Fruit fly (Drosophila melanogaster) whole organism, prepupa: Measurements from ENCODE around the gene Mlc2.
A peak's percentile ranks its signal among the peaks of the same experiment; 100 is the strongest.

ENCODE experiments used
- CG11294 ChIP-seq: fragments of 200-800 bp; sonication (Bioruptor generic); IDR thresholded peaks from 2 replicates; pipeline ENCODE4 v1.3.6; 2022; ENCODE audit warnings: missing biosample characterization, missing genetic modification characterization
- CG11762 ChIP-seq: fragments of 200-800 bp; sonication (Bioruptor generic); optimal IDR thresholded peaks from 3 replicates; lab custom pipeline; 2016; ENCODE audit warnings: missing biosample characterization, missing genetic modification characterization; ENCODE audit not compliant: insufficient read depth
- CG15336 ChIP-seq: fragments of 200-800 bp; sonication (Bioruptor generic); IDR thresholded peaks from 2 replicates; pipeline ENCODE4 v1.3.6; 2022; ENCODE audit warnings: missing biosample characterization, missing genetic modification characterization
- CG1621 ChIP-seq: fragments of 200-800 bp; sonication (Bioruptor generic); optimal IDR thresholded peaks from 3 replicates; lab custom pipeline; 2018; ENCODE audit warnings: missing biosample characterization, mild to moderate bottlenecking, missing genetic modification characterization
- CG31627 ChIP-seq: fragments of 200-800 bp; sonication (Bioruptor generic); optimal IDR thresholded peaks from 3 replicates; lab custom pipeline; 2016; ENCODE audit warnings: missing biosample characterization, missing genetic modification characterization
- CG32006 ChIP-seq: fragments of 200-800 bp; sonication (Bioruptor generic); optimal IDR thresholded peaks from 3 replicates; lab custom pipeline; 2017; ENCODE audit warnings: missing biosample characterization, mild to moderate bottlenecking, missing genetic modification characterization
- CG34406 ChIP-seq: fragments of 200-800 bp; sonication (Bioruptor generic); optimal IDR thresholded peaks from 3 replicates; lab custom pipeline; 2016; ENCODE audit warnings: missing biosample characterization, missing genetic modification characterization
- CG3919 ChIP-seq: fragments of 200-800 bp; sonication (Bioruptor generic); optimal IDR thresholded peaks from 3 replicates; lab custom pipeline; 2016; ENCODE audit warnings: missing biosample characterization, missing genetic modification characterization
- CG4318 ChIP-seq: fragments of 200-800 bp; sonication (Bioruptor generic); optimal IDR thresholded peaks from 3 replicates; lab custom pipeline; 2017; ENCODE audit warnings: missing biosample characterization, mild to moderate bottlenecking, missing genetic modification characterization
- CG6163 ChIP-seq: fragments of 200-800 bp; sonication (Bioruptor generic); IDR thresholded peaks from 3 replicates; pipeline ENCODE4 v1.3.6; 2022; ENCODE audit warnings: missing biosample characterization, missing genetic modification characterization
- CG6792 ChIP-seq: fragments of 200-800 bp; sonication (Bioruptor generic); optimal IDR thresholded peaks from 3 replicates; lab custom pipeline; 2016; ENCODE audit warnings: missing biosample characterization, missing genetic modification characterization
- CG8119 ChIP-seq: fragments of 200-800 bp; sonication (Bioruptor generic); IDR thresholded peaks from 3 replicates; pipeline ENCODE4 v1.3.6; 2022; ENCODE audit warnings: missing biosample characterization, missing genetic modification characterization
- CG8319 ChIP-seq: fragments of 200-800 bp; sonication (Bioruptor generic); optimal IDR thresholded peaks from 3 replicates; lab custom pipeline; 2016; ENCODE audit warnings: missing biosample characterization, missing genetic modification characterization
- CG9139 ChIP-seq: fragments of 200-800 bp; sonication (Bioruptor generic); optimal IDR thresholded peaks from 3 replicates; lab custom pipeline; 2017; ENCODE audit warnings: missing biosample characterization, mild to moderate bottlenecking, missing genetic modification characterization
- Eip78C ChIP-seq: fragments of 200-800 bp; sonication (Bioruptor generic); peaks from one replicate; lab custom pipeline; 2016; ENCODE audit warnings: missing biosample characterization, missing genetic modification characterization
- Ets21C ChIP-seq: fragments of 200-800 bp; sonication (Bioruptor generic); optimal IDR thresholded peaks from 3 replicates; lab custom pipeline; 2016; ENCODE audit warnings: missing biosample characterization, missing genetic modification characterization
- Ets96B ChIP-seq: fragments of 200-800 bp; optimal IDR thresholded peaks from 2 replicates; lab custom pipeline; 2019; ENCODE audit warnings: missing biosample characterization, mild to moderate bottlenecking, missing genetic modification characterization, moderate library complexity
- Gug ChIP-seq: fragments of 200-800 bp; sonication (Bioruptor generic); IDR thresholded peaks from 2 replicates; pipeline ENCODE4 v1.3.6; 2022; ENCODE audit warnings: missing biosample characterization, missing genetic modification characterization
- Hr38 ChIP-seq: sonication (Bioruptor generic); optimal IDR thresholded peaks from 2 replicates; lab custom pipeline; 2016; ENCODE audit warnings: missing biosample characterization, missing genetic modification characterization
- OdsH ChIP-seq: fragments of 200-800 bp; sonication (Bioruptor generic); optimal IDR thresholded peaks from 3 replicates; lab custom pipeline; 2016; ENCODE audit warnings: missing biosample characterization, missing genetic modification characterization
- Smox ChIP-seq: fragments of 200-800 bp; sonication (Bioruptor generic); optimal IDR thresholded peaks from 3 replicates; lab custom pipeline; 2016; ENCODE audit warnings: missing biosample characterization, missing genetic modification characterization
- acj6 ChIP-seq: fragments of 200-800 bp; sonication (Bioruptor generic); optimal IDR thresholded peaks from 3 replicates; lab custom pipeline; 2016; ENCODE audit warnings: missing biosample characterization, missing genetic modification characterization
- dsx ChIP-seq: fragments of 200-800 bp; optimal IDR thresholded peaks from 3 replicates; lab custom pipeline; 2019; ENCODE audit warnings: missing biosample characterization, mild to moderate bottlenecking, missing genetic modification characterization, moderate library complexity; ENCODE audit not compliant: poor library complexity, severe bottlenecking
- esn ChIP-seq: fragments of 200-800 bp; sonication (Bioruptor generic); optimal IDR thresholded peaks from 2 replicates; lab custom pipeline; 2016; ENCODE audit warnings: missing biosample characterization, mild to moderate bottlenecking, missing genetic modification characterization, moderate library complexity
- fd59A ChIP-seq: fragments of 200-800 bp; sonication (Bioruptor generic); optimal IDR thresholded peaks from 2 replicates; lab custom pipeline; 2017; ENCODE audit warnings: missing biosample characterization, mild to moderate bottlenecking, missing genetic modification characterization, missing genetic modification reagents
- lz ChIP-seq: fragments of 200-800 bp; sonication (Bioruptor generic); optimal IDR thresholded peaks from 3 replicates; lab custom pipeline; 2016; ENCODE audit warnings: missing biosample characterization, missing genetic modification characterization
- spab ChIP-seq: fragments of 200-800 bp; sonication (Bioruptor generic); optimal IDR thresholded peaks from 2 replicates; lab custom pipeline; 2017; ENCODE audit warnings: missing biosample characterization, mild to moderate bottlenecking, missing genetic modification characterization, missing genetic modification reagents
- ss ChIP-seq, 2 experiments: fragments of 200-800 bp; sonication (Bioruptor generic); optimal IDR thresholded peaks; 2 replicates in 1 of 2; 3 replicates in 1 of 2; lab custom pipeline; 2017 to 2018; ENCODE audit warnings: mild to moderate bottlenecking in 2 of 2, missing biosample characterization in 2 of 2, missing genetic modification characterization in 2 of 2, moderate library complexity in 1 of 2
- svp ChIP-seq: fragments of 200-800 bp; sonication (Bioruptor generic); peaks from one replicate; lab custom pipeline; 2016; ENCODE audit warnings: missing biosample characterization, missing genetic modification characterization
- vri ChIP-seq: fragments of 200-800 bp; sonication (Bioruptor generic); optimal IDR thresholded peaks from 3 replicates; lab custom pipeline; 2016; ENCODE audit warnings: missing biosample characterization, mild to moderate bottlenecking, missing genetic modification characterization

Mlc2 gene

dm6 chr3R:30134063-30135047 is 40.0 kb downstream of the Mlc2 start, which contains the start of gene Tpi (continued):
- TF ChIP-seq spab (GFP tag; lab: Kevin White, UChicago) (no peak), Ets96B (no peak)

dm6 chr3R:30132295-30132694 is 42.1 kb downstream of the Mlc2 start, which contains the start of gene CG31029:
Gene CG31029 (minus strand): TSS chr3R:30132395.
- no peak for TF ChIP-seq CG11762 (GFP tag; lab: Kevin White, UChicago)
- TF ChIP-seq svp (GFP tag; lab: Kevin White, UChicago), result peak; percentile 15

- TF ChIP-seq CG3919 (GFP tag; lab: Kevin White, UChicago) (no peak), CG31627 (no peak), CG8319 (GFP tag; lab: Kevin White, UChicago) (no peak), lz (GFP tag; lab: Kevin White, UChicago) (no peak), dsx (GFP tag; lab: Kevin White, UChicago) (no peak), Hr38 (no peak), CG34406 (GFP tag; lab: Kevin White, UChicago) (no peak), fd59A (GFP tag; lab: Kevin White, UChicago) (no peak), acj6 (GFP tag; lab: Kevin White, UChicago) (no peak)
- TF ChIP-seq, all 60 proteins: peak for 0
Observed at dm6 chr3R:30129019-30129418, 45.3 kb downstream of the Mlc2 start, which contains the start of gene Ppi1. Gene Ppi1 (minus strand): TSS chr3R:30129119.

dm6 chr3R:30124635-30125034 is 49.7 kb downstream of the Mlc2 start, which contains the start of gene CG45073:
Gene CG45073 (minus strand): TSS chr3R:30124735.
- no peak for TF ChIP-seq Ets96B
- TF ChIP-seq dsx (GFP tag; lab: Kevin White, UChicago), result no peak
- TF ChIP-seq Smox (GFP tag; lab: Kevin White, UChicago), result no peak
- TF ChIP-seq OdsH (GFP tag; lab: Kevin White, UChicago), result no peak
- no peak for TF ChIP-seq CG32006 (GFP tag; lab: Kevin White, UChicago)
- TF ChIP-seq CG6163 (GFP tag; lab: Robert Waterston, UW), result no peak
- TF ChIP-seq esn (GFP tag; lab: Kevin White, UChicago), result no peak
- TF ChIP-seq, all 60 proteins: peak for 0

dm6 chr3R:30123163-30123562 is 51.2 kb downstream of the Mlc2 start, which contains the start of gene CG45072:
Gene CG45072 (minus strand): TSS chr3R:30123263.
- TF ChIP-seq ss (GFP tag; optimal IDR thresholded peaks at IDR 0.05; lab: Kevin White, UChicago) (no peak), CG34406 (GFP tag; lab: Kevin White, UChicago) (no peak), CG11762 (GFP tag; lab: Kevin White, UChicago) (no peak), OdsH (GFP tag; lab: Kevin White, UChicago) (no peak), CG31627 (no peak), CG1621 (tag; lab: Kevin White, UChicago) (no peak), CG11294 (no peak), Ets21C (GFP tag; lab: Kevin White, UChicago) (no peak), Eip78C (no peak), CG9139 (GFP tag; lab: Kevin White, UChicago) (no peak), CG4318 (GFP tag; lab: Kevin White, UChicago) (no peak), CG15336 (GFP tag; lab: Robert Waterston, UW) (no peak), esn (GFP tag; lab: Kevin White, UChicago) (no peak), Gug (GFP tag; lab: Robert Waterston, UW) (no peak), Smox (GFP tag; lab: Kevin White, UChicago) (no peak), vri (GFP tag; lab: Kevin White, UChicago) (no peak), CG6792 (no peak), acj6 (GFP tag; lab: Kevin White, UChicago) (no peak), CG32006 (GFP tag; lab: Kevin White, UChicago) (no peak), CG8119 (GFP tag; lab: Robert Waterston, UW) (no peak)
